Worm (Caenorhabditis elegans) whole organism, young adult: Measurements from ENCODE around the gene comt-2.

ENCODE experiments used
- F37B4.10 ChIP-seq: fragments of 200-800 bp; sonication (Bioruptor generic); IDR thresholded peaks from 2 replicates; pipeline ENCODE4 v1.3.6; 2022; ENCODE audit warnings: missing genetic modification characterization, missing compliant biosample characterization
- F52B5.7 ChIP-seq: sonication (generic microtip); optimal IDR thresholded peaks from 2 replicates; lab custom pipeline; 2016; ENCODE audit warnings: mild to moderate bottlenecking, missing genetic modification characterization, missing compliant biosample characterization
- ama-1 ChIP-seq, 3 experiments: fragments of 150-350 bp in 1 of 3; sonication (generic microtip) in 2 of 3; optimal IDR thresholded peaks; 2 replicates each; lab custom pipeline; 2014 to 2018; ENCODE audit warnings: missing biosample characterization in 2 of 3, missing genetic modification characterization in 2 of 3, missing genetic modification reagents in 2 of 3
- efl-1 ChIP-seq: fragments of 150-350 bp; optimal IDR thresholded peaks from 2 replicates; lab custom pipeline; 2014; ENCODE audit warnings: missing biosample characterization, missing genetic modification reagents, missing genetic modification characterization
- lin-40 ChIP-seq: sonication (generic microtip); optimal IDR thresholded peaks from 2 replicates; lab custom pipeline; 2016; ENCODE audit warnings: missing genetic modification characterization, mild to moderate bottlenecking, missing compliant biosample characterization, missing genotype, missing genetic modification reagents
- lir-1 ChIP-seq: fragments of 200-800 bp; sonication (Bioruptor generic); conservative IDR thresholded peaks from 2 replicates; pipeline ENCODE4 v1.3.6; 2022; ENCODE audit warnings: missing genetic modification reagents, missing genetic modification characterization, missing compliant biosample characterization
- lsy-27 ChIP-seq: sonication (generic microtip); optimal IDR thresholded peaks from 2 replicates; lab custom pipeline; 2017; ENCODE audit warnings: missing genetic modification characterization, mild to moderate bottlenecking, missing compliant biosample characterization, antibody characterized with exemption, missing genotype, borderline replicate concordance; ENCODE audit not compliant: insufficient read depth
- madf-10 ChIP-seq: sonication (generic microtip); optimal IDR thresholded peaks from 2 replicates; lab custom pipeline; 2016; ENCODE audit warnings: mild to moderate bottlenecking, missing genetic modification characterization, missing compliant biosample characterization
- mxl-1 ChIP-seq: sonication (generic microtip); optimal IDR thresholded peaks from 2 replicates; lab custom pipeline; 2016; ENCODE audit warnings: missing genetic modification characterization, missing compliant biosample characterization
- nfya-1 ChIP-seq: sonication (generic microtip); optimal IDR thresholded peaks from 2 replicates; lab custom pipeline; 2017; ENCODE audit warnings: antibody characterized with exemption, missing compliant biosample characterization, missing genetic modification characterization, borderline replicate concordance; ENCODE audit not compliant: insufficient read depth
- nhr-90 ChIP-seq: sonication (generic microtip); optimal IDR thresholded peaks from 2 replicates; lab custom pipeline; 2016; ENCODE audit warnings: missing genotype, mild to moderate bottlenecking, missing genetic modification characterization, missing compliant biosample characterization
- sptf-2 ChIP-seq: fragments of 200-800 bp; sonication (Bioruptor generic); optimal IDR thresholded peaks from 2 replicates; lab custom pipeline; 2018; ENCODE audit warnings: mild to moderate bottlenecking, missing genetic modification characterization, missing compliant biosample characterization
- ztf-22 ChIP-seq: fragments of 200-800 bp; sonication (Bioruptor generic); optimal IDR thresholded peaks from 2 replicates; lab custom pipeline; 2018; ENCODE audit warnings: mild to moderate bottlenecking, missing genetic modification characterization, moderate library complexity, missing compliant biosample characterization
- ztf-25 ChIP-seq: fragments of 200-800 bp; sonication (Bioruptor generic); IDR thresholded peaks from 2 replicates; pipeline ENCODE4 v1.3.6; 2022; ENCODE audit warnings: missing genetic modification reagents, missing genetic modification characterization, missing compliant biosample characterization

DNA sequence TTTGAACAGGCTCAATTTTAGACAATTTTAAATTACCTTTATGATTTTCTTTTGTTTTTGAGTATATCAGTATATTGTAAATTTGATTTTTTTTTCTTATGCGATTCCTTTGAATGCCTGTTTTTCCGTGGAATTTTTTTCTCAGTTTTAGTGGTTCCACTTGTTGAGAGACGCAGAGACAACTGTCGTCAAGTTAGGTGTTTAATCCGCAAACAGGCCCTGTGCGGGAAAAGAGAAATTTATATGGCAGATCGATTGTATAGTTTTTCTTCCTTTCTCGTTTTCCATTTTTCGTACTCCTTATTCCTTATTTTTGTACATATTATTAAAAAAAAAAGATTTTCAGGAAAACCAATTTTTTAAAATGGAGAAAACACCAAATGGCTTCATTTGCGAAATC is 4.7 kb upstream of the comt-2 start, which contains the start of gene F36D3.1:
- TF ChIP-seq lin-40 (tag; lab: Kevin White, UChicago) (no peak), mxl-1 (tag; lab: Kevin White, UChicago) (no peak), nhr-90 (no peak), F52B5.7 (no peak), nfya-1 (tag; lab: Kevin White, UChicago) (no peak), ztf-22 (GFP tag; lab: Kevin White, UChicago) (no peak), madf-10 (tag; lab: Kevin White, UChicago) (no peak), lir-1 (GFP tag; lab: Robert Waterston, UW) (no peak), lsy-27 (tag; lab: Kevin White, UChicago) (no peak), ztf-25 (GFP tag; lab: Robert Waterston, UW) (no peak), sptf-2 (GFP tag; lab: Kevin White, UChicago) (no peak), ama-1 (optimal IDR thresholded peaks at IDR 0.05; lab: Kevin White, UChicago) (no peak), ama-1 (GFP tag; optimal IDR thresholded peaks at IDR 0.05; lab: Kevin White, UChicago) (no peak), F37B4.10 (GFP tag; lab: Robert Waterston, UW) (no peak), efl-1 (GFP tag; lab: Kevin White, UChicago) (peak; percentile 38)
